Fruit fly (Drosophila melanogaster) whole organism, embryonic: ENCODE results near the gene sno.

Experiments
- Aef1 ChIP-seq: fragments of 200-800 bp; sonication (Bioruptor generic); IDR thresholded peaks from 3 replicates; pipeline ENCODE4 v1.3.6; 2022; ENCODE audit warnings: missing biosample characterization, missing genetic modification characterization
- CG10366 ChIP-seq: fragments of 200-800 bp; sonication (Bioruptor generic); IDR thresholded peaks from 2 replicates; pipeline ENCODE4 v1.3.6; 2022; ENCODE audit warnings: missing biosample characterization, missing genetic modification characterization
- CG10462 ChIP-seq: fragments of 200-800 bp; sonication (Bioruptor generic); optimal IDR thresholded peaks from 2 replicates; lab custom pipeline; 2016; ENCODE audit warnings: missing biosample characterization, missing genetic modification characterization
- CG11247 ChIP-seq: fragments of 200-800 bp; sonication (Bioruptor generic); IDR thresholded peaks from 2 replicates; pipeline ENCODE4 v1.3.6; 2022; ENCODE audit warnings: missing biosample characterization, missing genetic modification characterization
- CG11695 ChIP-seq: fragments of 200-800 bp; sonication (Bioruptor generic); IDR thresholded peaks from 3 replicates; pipeline ENCODE4 v1.3.6; 2022; ENCODE audit warnings: missing biosample characterization, missing genetic modification characterization
- CG12155 ChIP-seq: fragments of 200-800 bp; sonication (Bioruptor generic); optimal IDR thresholded peaks from 3 replicates; lab custom pipeline; 2016; ENCODE audit warnings: missing biosample characterization, missing genetic modification characterization
- CG14965 ChIP-seq: fragments of 200-800 bp; sonication (Bioruptor generic); optimal IDR thresholded peaks from 2 replicates; lab custom pipeline; 2016; ENCODE audit warnings: missing biosample characterization, missing genetic modification characterization, borderline replicate concordance
- CG17328 ChIP-seq: fragments of 200-800 bp; sonication (Bioruptor generic); IDR thresholded peaks from 2 replicates; pipeline ENCODE4 v1.3.6; 2022; ENCODE audit warnings: missing biosample characterization, missing genetic modification characterization
- CG17829 ChIP-seq: fragments of 200-800 bp; optimal IDR thresholded peaks from 2 replicates; lab custom pipeline; 2019; ENCODE audit warnings: missing biosample characterization, mild to moderate bottlenecking, missing genetic modification characterization, moderate library complexity
- CG18011 ChIP-seq: fragments of 200-800 bp; sonication (Bioruptor generic); optimal IDR thresholded peaks from 2 replicates; lab custom pipeline; 2017; ENCODE audit warnings: missing biosample characterization, missing genetic modification characterization, mild to moderate bottlenecking, moderate library complexity, missing genotype
- CG2129 ChIP-seq: fragments of 200-800 bp; sonication (Bioruptor generic); IDR thresholded peaks from 2 replicates; pipeline ENCODE4 v1.3.6; 2022; ENCODE audit warnings: missing biosample characterization, missing genetic modification characterization; ENCODE audit not compliant: partially characterized antibody
- CG3065 ChIP-seq: fragments of 200-800 bp; sonication (Bioruptor generic); optimal IDR thresholded peaks from 2 replicates; lab custom pipeline; 2016; ENCODE audit warnings: missing biosample characterization, missing genetic modification characterization
- CG34376 ChIP-seq: fragments of 200-800 bp; sonication (Bioruptor generic); optimal IDR thresholded peaks from 2 replicates; lab custom pipeline; 2018; ENCODE audit warnings: missing biosample characterization, mild to moderate bottlenecking, missing genetic modification characterization
- CG42726 ChIP-seq: fragments of 200-800 bp; sonication (Bioruptor generic); IDR thresholded peaks from 2 replicates; pipeline ENCODE4 v1.3.6; 2022; ENCODE audit warnings: missing biosample characterization, missing genetic modification characterization; ENCODE audit not compliant: partially characterized antibody
- CG7963 ChIP-seq: fragments of 200-800 bp; sonication (Bioruptor generic); IDR thresholded peaks from 3 replicates; pipeline ENCODE4 v1.3.6; 2022; ENCODE audit warnings: missing biosample characterization, missing genetic modification characterization; ENCODE audit not compliant: partially characterized antibody
- CG8281 ChIP-seq: fragments of 200-800 bp; sonication (Bioruptor generic); optimal IDR thresholded peaks from 2 replicates; lab custom pipeline; 2018; ENCODE audit warnings: missing biosample characterization, mild to moderate bottlenecking, missing genetic modification characterization, moderate library complexity
- CG8478 ChIP-seq: fragments of >200 bp; optimal IDR thresholded peaks from 2 replicates; lab custom pipeline; 2018
- CG9932 ChIP-seq: fragments of 200-800 bp; sonication (Bioruptor generic); IDR thresholded peaks from 2 replicates; pipeline ENCODE4 v1.3.6; 2022; ENCODE audit warnings: missing biosample characterization, missing genetic modification characterization
- Fer1 ChIP-seq: fragments of 200-800 bp; sonication (Bioruptor generic); optimal IDR thresholded peaks from 2 replicates; lab custom pipeline; 2017; ENCODE audit warnings: missing biosample characterization, mild to moderate bottlenecking, missing genetic modification characterization
- H2.0 ChIP-seq: fragments of 200-800 bp; sonication (Bioruptor generic); IDR thresholded peaks from 2 replicates; pipeline ENCODE4 v1.3.6; 2022; ENCODE audit warnings: missing biosample characterization, missing genetic modification characterization
- Hand ChIP-seq: fragments of 200-800 bp; sonication (Bioruptor generic); optimal IDR thresholded peaks from 2 replicates; lab custom pipeline; 2017; ENCODE audit warnings: mild to moderate bottlenecking, missing biosample characterization, missing genetic modification reagents, missing genetic modification characterization
- Med ChIP-seq: fragments of 200-800 bp; sonication (Bioruptor generic); peaks from one replicate; lab custom pipeline; 2016; ENCODE audit warnings: missing biosample characterization, missing genetic modification characterization, mild to moderate bottlenecking, inconsistent platforms, moderate library complexity
- Mes4 ChIP-seq: fragments of 200-800 bp; sonication (Bioruptor generic); optimal IDR thresholded peaks from 2 replicates; lab custom pipeline; 2016; ENCODE audit warnings: missing biosample characterization, missing genetic modification characterization
- NC2β ChIP-seq: fragments of 200-800 bp; sonication (Bioruptor generic); optimal IDR thresholded peaks from 2 replicates; lab custom pipeline; 2016; ENCODE audit warnings: missing biosample characterization, missing genetic modification characterization
- Nf-YB ChIP-seq: fragments of 200-800 bp; sonication (Bioruptor generic); optimal IDR thresholded peaks from 3 replicates; lab custom pipeline; 2019; ENCODE audit warnings: missing biosample characterization, mild to moderate bottlenecking, missing genetic modification characterization, moderate library complexity
- Oaz ChIP-seq: fragments of 200-800 bp; sonication (Bioruptor generic); IDR thresholded peaks from 2 replicates; pipeline ENCODE4 v1.3.6; 2022; ENCODE audit warnings: missing biosample characterization, missing genetic modification characterization
- Optix ChIP-seq: fragments of 200-800 bp; sonication (Bioruptor generic); IDR thresholded peaks from 3 replicates; pipeline ENCODE4 v1.3.6; 2022; ENCODE audit warnings: missing biosample characterization, missing genetic modification characterization
- PHDP ChIP-seq: fragments of 200-800 bp; sonication (Bioruptor generic); optimal IDR thresholded peaks from 3 replicates; lab custom pipeline; 2018; ENCODE audit warnings: missing biosample characterization, mild to moderate bottlenecking, missing genetic modification characterization, moderate library complexity
- Rx ChIP-seq: fragments of 200-800 bp; sonication (Bioruptor generic); IDR thresholded peaks from 2 replicates; pipeline ENCODE4 v1.3.6; 2022; ENCODE audit warnings: missing biosample characterization, missing genetic modification characterization
- br ChIP-seq: fragments of >200 bp; optimal IDR thresholded peaks from 2 replicates; lab custom pipeline; 2017
- chif ChIP-seq, 2 experiments: fragments of 200-800 bp; sonication (Bioruptor generic); optimal IDR thresholded peaks; 3 replicates each; lab custom pipeline; 2016; ENCODE audit warnings: missing biosample characterization in 2 of 2, missing genetic modification characterization in 2 of 2
- da ChIP-seq: fragments of 200-800 bp; sonication (Bioruptor generic); optimal IDR thresholded peaks from 2 replicates; lab custom pipeline; 2016; ENCODE audit warnings: missing biosample characterization, missing genetic modification characterization
- dimm ChIP-seq: fragments of 200-800 bp; sonication (Bioruptor generic); IDR thresholded peaks from 2 replicates; pipeline ENCODE4 v1.3.6; 2022; ENCODE audit warnings: missing biosample characterization, missing genetic modification characterization
- fd96Cb ChIP-seq: fragments of 200-800 bp; sonication (Bioruptor generic); optimal IDR thresholded peaks from 2 replicates; lab custom pipeline; 2018; ENCODE audit warnings: missing biosample characterization, mild to moderate bottlenecking, missing genetic modification characterization, moderate library complexity
- fru ChIP-seq: fragments of >200 bp; optimal IDR thresholded peaks from 2 replicates; lab custom pipeline; 2017
- fu2 ChIP-seq: fragments of 200-800 bp; sonication (Bioruptor generic); optimal IDR thresholded peaks from 2 replicates; lab custom pipeline; 2016; ENCODE audit warnings: missing biosample characterization, missing genetic modification characterization
- grn ChIP-seq: fragments of 200-800 bp; sonication (Bioruptor generic); optimal IDR thresholded peaks from 3 replicates; lab custom pipeline; 2017; ENCODE audit warnings: missing biosample characterization, missing genetic modification characterization
- gsb ChIP-seq: fragments of 200-800 bp; sonication (Bioruptor generic); IDR thresholded peaks from 2 replicates; pipeline ENCODE4 v1.3.6; 2022; ENCODE audit warnings: missing biosample characterization, missing genetic modification characterization
- nau ChIP-seq: fragments of 200-800 bp; sonication (Bioruptor generic); optimal IDR thresholded peaks from 3 replicates; lab custom pipeline; 2017; ENCODE audit warnings: missing biosample characterization, mild to moderate bottlenecking, missing genetic modification characterization, missing genetic modification reagents
- pb ChIP-seq: fragments of 200-800 bp; sonication (Bioruptor generic); optimal IDR thresholded peaks from 3 replicates; lab custom pipeline; 2016; ENCODE audit warnings: missing biosample characterization, missing genetic modification characterization
- pnt ChIP-seq: fragments of 200-800 bp; sonication (Bioruptor generic); optimal IDR thresholded peaks from 3 replicates; lab custom pipeline; 2016; ENCODE audit warnings: missing biosample characterization, missing genetic modification characterization
- row ChIP-seq: fragments of 200-800 bp; sonication (Bioruptor generic); IDR thresholded peaks from 3 replicates; pipeline ENCODE4 v1.3.6; 2022; ENCODE audit warnings: missing biosample characterization, missing genetic modification characterization
- schlank ChIP-seq: fragments of 200-800 bp; sonication (Bioruptor generic); optimal IDR thresholded peaks from 2 replicates; lab custom pipeline; 2018; ENCODE audit warnings: missing biosample characterization, mild to moderate bottlenecking, missing genetic modification characterization
- scrt ChIP-seq: fragments of 200-800 bp; sonication (Bioruptor generic); optimal IDR thresholded peaks from 2 replicates; lab custom pipeline; 2018; ENCODE audit warnings: missing biosample characterization, mild to moderate bottlenecking, missing genetic modification characterization, moderate library complexity
- shn ChIP-seq: fragments of 200-800 bp; sonication (Bioruptor generic); optimal IDR thresholded peaks from 3 replicates; lab custom pipeline; 2016; ENCODE audit warnings: missing biosample characterization, missing genetic modification characterization
- sim ChIP-seq: fragments of 200-800 bp; sonication (Bioruptor generic); IDR thresholded peaks from 2 replicates; pipeline ENCODE4 v1.3.6; 2022; ENCODE audit warnings: missing biosample characterization, missing genetic modification characterization
- slou ChIP-seq: fragments of 200-800 bp; sonication (Bioruptor generic); optimal IDR thresholded peaks from 3 replicates; lab custom pipeline; 2016; ENCODE audit warnings: missing biosample characterization, missing genetic modification characterization
- sna ChIP-seq: fragments of 200-800 bp; sonication (Bioruptor generic); IDR thresholded peaks from 2 replicates; pipeline ENCODE4 v1.3.6; 2022; ENCODE audit warnings: missing biosample characterization, missing genetic modification characterization; ENCODE audit not compliant: partially characterized antibody
- stc ChIP-seq: fragments of 200-800 bp; sonication (Bioruptor generic); IDR thresholded peaks from 2 replicates; pipeline ENCODE4 v1.3.6; 2022; ENCODE audit warnings: missing biosample characterization, missing genetic modification characterization
- stwl ChIP-seq: fragments of 200-800 bp; sonication (Bioruptor generic); optimal IDR thresholded peaks from 3 replicates; lab custom pipeline; 2018; ENCODE audit warnings: missing biosample characterization, mild to moderate bottlenecking, missing genetic modification characterization, moderate library complexity
- toy ChIP-seq: fragments of 200-800 bp; sonication (Bioruptor generic); IDR thresholded peaks from 2 replicates; pipeline ENCODE4 v1.3.6; 2022; ENCODE audit warnings: missing biosample characterization, missing genetic modification characterization
- tup ChIP-seq: fragments of 200-800 bp; sonication (Bioruptor generic); optimal IDR thresholded peaks from 2 replicates; lab custom pipeline; 2016; ENCODE audit warnings: missing biosample characterization, mild to moderate bottlenecking, missing genetic modification characterization, moderate library complexity
- vvl ChIP-seq: fragments of 200-800 bp; sonication (Bioruptor generic); IDR thresholded peaks from 2 replicates; pipeline ENCODE4 v1.3.6; 2022; ENCODE audit warnings: missing biosample characterization, missing genetic modification characterization
- wor ChIP-seq: fragments of 200-800 bp; sonication (Bioruptor generic); IDR thresholded peaks from 2 replicates; pipeline ENCODE4 v1.3.6; 2022; ENCODE audit warnings: missing biosample characterization, missing genetic modification characterization

The sno gene

dm6 chrX:13154783-13155182 is 56.7 kb downstream of the sno start, which contains the start of the genes CG4318 and CG4332:
Gene CG4318 (minus strand): TSS chrX:13154924.
Gene CG4332 (plus strand): TSS chrX:13155038.
- TF ChIP-seq CG14965 (GFP tag; lab: Kevin White, UChicago) (no peak), Aef1 (GFP tag; lab: Robert Waterston, UW) (no peak), stwl (tag; lab: Kevin White, UChicago) (peak; percentile 59), CG18011 (no peak), NC2β (GFP tag; lab: Kevin White, UChicago) (no peak), Mes4 (no peak), CG42726 (peak; percentile 84), dimm (no peak), CG17328 (GFP tag; lab: Robert Waterston, UW) (no peak), CG12155 (no peak), row (GFP tag; lab: Robert Waterston, UW) (peak; percentile 49; the same call in 2 of the 3 replicates), Med (peak; percentile 78), toy (GFP tag; lab: Robert Waterston, UW) (no peak), gsb (GFP tag; lab: Robert Waterston, UW) (no peak), schlank (no peak), CG11247 (GFP tag; lab: Robert Waterston, UW) (no peak), scrt (no peak), CG8281 (no peak), pb (GFP tag; lab: Kevin White, UChicago) (no peak), tup (GFP tag; lab: Kevin White, UChicago) (no peak), Rx (GFP tag; lab: Robert Waterston, UW) (no peak), br (no peak), chif (GFP tag; optimal IDR thresholded peaks at IDR 0.05; lab: Kevin White, UChicago) (no peak), CG17829 (tag; lab: Kevin White, UChicago) (no peak), H2.0 (no peak), Nf-YB (GFP tag; lab: Kevin White, UChicago) (no peak), CG3065 (GFP tag; lab: Kevin White, UChicago) (no peak), grn (GFP tag; lab: Kevin White, UChicago) (no peak), sna (GFP tag; lab: Robert Waterston, UW) (peak; percentile 88), shn (GFP tag; lab: Kevin White, UChicago) (no peak), vvl (GFP tag; lab: Robert Waterston, UW) (no peak), CG10366 (GFP tag; lab: Robert Waterston, UW) (no peak), PHDP (tag; lab: Kevin White, UChicago) (no peak), fru (no peak), fu2 (GFP tag; lab: Kevin White, UChicago) (no peak), CG7963 (GFP tag; lab: Robert Waterston, UW) (peak; percentile 68), fd96Cb (tag; lab: Kevin White, UChicago) (no peak), slou (GFP tag; lab: Kevin White, UChicago) (no peak), CG2129 (GFP tag; lab: Robert Waterston, UW) (peak; percentile 59; the same call in 1 of the 2 replicates), CG11695 (no peak), CG9932 (no peak), Optix (no peak), pnt (GFP tag; lab: Kevin White, UChicago) (no peak), Hand (no peak), wor (GFP tag; lab: Robert Waterston, UW) (no peak), sim (GFP tag; lab: Robert Waterston, UW) (no peak), CG8478 (no peak), CG34376 (GFP tag; lab: Kevin White, UChicago) (no peak), nau (GFP tag; lab: Kevin White, UChicago) (no peak), stc (GFP tag; lab: Robert Waterston, UW) (no peak), CG10462 (GFP tag; lab: Kevin White, UChicago) (no peak), Fer1 (GFP tag; lab: Kevin White, UChicago) (no peak), da (no peak), Oaz (GFP tag; lab: Robert Waterston, UW) (no peak)
